Fruit fly (Drosophila melanogaster) whole organism: ENCODE results near the gene CG43293.
"Not testable (repeated sequence)": the region's sequence is repeated elsewhere in the genome, so short reads cannot be mapped to it uniquely, and the experiment has no call there.

ENCODE experiments used
- CG8478 ChIP-seq: fragments of >200 bp; optimal IDR thresholded peaks from 2 replicates; lab custom pipeline; 2018; ENCODE audit warnings: inconsistent platforms
- Dll ChIP-seq: fragments of >200 bp; optimal IDR thresholded peaks from 2 replicates; lab custom pipeline; 2017
- EcR ChIP-seq, 2 experiments: fragments of >200 bp; optimal IDR thresholded peaks; 2 replicates each; lab custom pipeline; 2017; ENCODE audit warnings: missing biosample characterization in 2 of 2, missing genetic modification characterization in 2 of 2, missing genetic modification reagents in 2 of 2
- pan ChIP-seq: fragments of >200 bp; optimal IDR thresholded peaks from 2 replicates; lab custom pipeline; 2017
- psq ChIP-seq: fragments of >200 bp; optimal IDR thresholded peaks from 2 replicates; lab custom pipeline; 2017
- usp ChIP-seq: fragments of >200 bp; optimal IDR thresholded peaks from 2 replicates; lab custom pipeline; 2017; ENCODE audit warnings: missing biosample characterization, missing genetic modification characterization, mixed read lengths

The CG43293 gene

dm6 chr3L:6184884-6185438, at the start of gene CG43293, which contains the start of gene D19B:
Gene CG43293 (plus strand): TSS chr3L:6185189.
Gene D19B (minus strand): TSS chr3L:6184920.
- TF ChIP-seq pan (lab: Kevin White, UChicago), result peak; percentile 80
- TF ChIP-seq Dll (lab: Kevin White, UChicago), result no peak

- TF ChIP-seq pan (lab: Kevin White, UChicago) (no peak), Dll (lab: Kevin White, UChicago) (no peak), usp (no peak), EcR (GFP tag; optimal IDR thresholded peaks at IDR 0.05; lab: Kevin White, UChicago) (no peak), CG8478 (lab: Kevin White, UChicago) (no peak), psq (lab: Kevin White, UChicago) (no peak)
These were observed 48.3 kb upstream of the CG43293 start, which contains the start of gene Lcp65Af for dm6 chr3L:6136691-6137090. Gene Lcp65Af (minus strand): TSS chr3L:6136791.

- TF ChIP-seq pan (lab: Kevin White, UChicago) (no peak), usp (no peak), EcR (GFP tag; optimal IDR thresholded peaks at IDR 0.05; lab: Kevin White, UChicago) (no peak), CG8478 (lab: Kevin White, UChicago) (no peak), Dll (lab: Kevin White, UChicago) (no peak), psq (lab: Kevin White, UChicago) (no peak)
These were observed 47.0 kb upstream of the CG43293 start, which contains the start of gene Lcp65Ae for dm6 chr3L:6138018-6138417. Gene Lcp65Ae (minus strand): TSS chr3L:6138118.

- TF ChIP-seq psq (lab: Kevin White, UChicago), result no peak
These were observed 46.4 kb upstream of the CG43293 start for dm6 chr3L:6138586-6138985.

- TF ChIP-seq psq (lab: Kevin White, UChicago) (no peak), usp (no peak), CG8478 (lab: Kevin White, UChicago) (no peak), EcR (GFP tag; optimal IDR thresholded peaks at IDR 0.05; lab: Kevin White, UChicago) (no peak), Dll (lab: Kevin White, UChicago) (no peak), pan (lab: Kevin White, UChicago) (no peak)
These were observed 44.9 kb upstream of the CG43293 start, which contains the start of gene Cpr65Av for dm6 chr3L:6139924-6140574. Gene Cpr65Av (minus strand): TSS chr3L:6139974.

dm6 chr3L:6140771-6141472, 44.1 kb upstream of the CG43293 start:
- no peak for TF ChIP-seq usp
- no peak for TF ChIP-seq psq (lab: Kevin White, UChicago)
- TF ChIP-seq EcR (GFP tag; optimal IDR thresholded peaks at IDR 0.05; lab: Kevin White, UChicago), result no peak
- no peak for TF ChIP-seq pan (lab: Kevin White, UChicago)
- TF ChIP-seq Dll (lab: Kevin White, UChicago), result no peak
- no peak for TF ChIP-seq CG8478 (lab: Kevin White, UChicago)

- TF ChIP-seq usp, result no peak
- TF ChIP-seq psq (lab: Kevin White, UChicago), result no peak
- no peak for TF ChIP-seq CG8478 (lab: Kevin White, UChicago)
- no peak for TF ChIP-seq pan (lab: Kevin White, UChicago)
- no peak for TF ChIP-seq EcR (GFP tag; optimal IDR thresholded peaks at IDR 0.05; lab: Kevin White, UChicago)
- TF ChIP-seq Dll (lab: Kevin White, UChicago), result no peak
These were observed 43.5 kb upstream of the CG43293 start for dm6 chr3L:6141538-6141937.

dm6 chr3L:6142313-6142712, 42.7 kb upstream of the CG43293 start, which contains the start of gene Cpr65Aw:
Gene Cpr65Aw (minus strand): TSS chr3L:6142413.
- TF ChIP-seq CG8478 (lab: Kevin White, UChicago), result no peak
- no peak for TF ChIP-seq usp
- no peak for TF ChIP-seq Dll (lab: Kevin White, UChicago)
- TF ChIP-seq psq (lab: Kevin White, UChicago), result no peak
- no peak for TF ChIP-seq pan (lab: Kevin White, UChicago)
- no peak for TF ChIP-seq EcR (GFP tag; optimal IDR thresholded peaks at IDR 0.05; lab: Kevin White, UChicago)

- TF ChIP-seq Dll (lab: Kevin White, UChicago) (peak; percentile 37), EcR (GFP tag; optimal IDR thresholded peaks at IDR 0.05; lab: Kevin White, UChicago) (no peak), psq (lab: Kevin White, UChicago) (no peak)
These were observed 41.7 kb upstream of the CG43293 start, which contains the start of gene Lcp65Ad for dm6 chr3L:6143188-6143755. Gene Lcp65Ad (plus strand): TSS chr3L:6143395.

dm6 chr3L:6144769-6145220, 40.2 kb upstream of the CG43293 start, which contains the start of gene Lcp65Ac:
Gene Lcp65Ac (plus strand): TSS chr3L:6144819.
- TF ChIP-seq pan (lab: Kevin White, UChicago) (no peak), CG8478 (lab: Kevin White, UChicago) (no peak), usp (no peak), psq (lab: Kevin White, UChicago) (no peak), Dll (lab: Kevin White, UChicago) (no peak), EcR (GFP tag; optimal IDR thresholded peaks at IDR 0.05; lab: Kevin White, UChicago) (no peak)

- TF ChIP-seq psq (lab: Kevin White, UChicago); EcR (GFP tag; optimal IDR thresholded peaks at IDR 0.05; lab: Kevin White, UChicago); Dll (lab: Kevin White, UChicago): not testable (repeated sequence)
These were observed 38.6 kb upstream of the CG43293 start, which contains the start of gene Lcp65Ab2 for dm6 chr3L:6146374-6146773. Gene Lcp65Ab2 (plus strand): TSS chr3L:6146674.
